Worm (Caenorhabditis elegans) whole organism, early embryonic: ENCODE results near the gene K09E9.4.

ENCODE experiments used
- B0310.2 ChIP-seq: sonication (generic microtip); optimal IDR thresholded peaks from 2 replicates; lab custom pipeline; 2016; ENCODE audit warnings: mild to moderate bottlenecking, missing genetic modification characterization, missing compliant biosample characterization
- F13C5.2 ChIP-seq: sonication (generic microtip); optimal IDR thresholded peaks from 2 replicates; lab custom pipeline; 2017; ENCODE audit warnings: mild to moderate bottlenecking, missing genetic modification characterization, inconsistent platforms, missing compliant biosample characterization
- aly-1 ChIP-seq: sonication (generic microtip); optimal IDR thresholded peaks from 2 replicates; lab custom pipeline; 2016; ENCODE audit warnings: missing genetic modification characterization, missing compliant biosample characterization
- ama-1 ChIP-seq: fragments of 150-350 bp; optimal IDR thresholded peaks from 2 replicates; lab custom pipeline; 2014
- ceh-13 ChIP-seq: fragments of 200-800 bp; sonication (Bioruptor generic); optimal IDR thresholded peaks from 2 replicates; lab custom pipeline; 2018; ENCODE audit warnings: mild to moderate bottlenecking, missing genetic modification characterization, missing compliant biosample characterization
- ceh-36 ChIP-seq: sonication (generic microtip); optimal IDR thresholded peaks from 2 replicates; lab custom pipeline; 2016; ENCODE audit warnings: missing genetic modification characterization, inconsistent platforms, missing compliant biosample characterization
- ets-7 ChIP-seq: sonication (generic microtip); optimal IDR thresholded peaks from 2 replicates; lab custom pipeline; 2016; ENCODE audit warnings: missing genotype, missing genetic modification characterization, missing compliant biosample characterization
- flt-1 ChIP-seq: fragments of 200-800 bp; sonication (Bioruptor generic); IDR thresholded peaks from 2 replicates; pipeline ENCODE4 v1.3.6; 2022; ENCODE audit warnings: missing genetic modification characterization, missing compliant biosample characterization
- hmbx-1 ChIP-seq: sonication (generic microtip); optimal IDR thresholded peaks from 2 replicates; lab custom pipeline; 2016; ENCODE audit warnings: mild to moderate bottlenecking, missing genetic modification characterization, missing compliant biosample characterization
- hmg-4 ChIP-seq: fragments of 200-800 bp; sonication (Bioruptor generic); optimal IDR thresholded peaks from 2 replicates; lab custom pipeline; 2018; ENCODE audit warnings: mild to moderate bottlenecking, missing genetic modification characterization, missing compliant biosample characterization
- hnd-1 ChIP-seq: sonication (generic microtip); optimal IDR thresholded peaks from 2 replicates; lab custom pipeline; 2016; ENCODE audit warnings: missing genetic modification characterization, missing compliant biosample characterization
- pes-1 ChIP-seq: fragments of 200-800 bp; sonication (Bioruptor generic); IDR thresholded peaks from 2 replicates; pipeline ENCODE4 v1.3.6; 2022; ENCODE audit warnings: missing genetic modification reagents, missing genetic modification characterization, missing compliant biosample characterization
- scrt-1 ChIP-seq: fragments of 200-800 bp; sonication (Bioruptor generic); IDR thresholded peaks from 2 replicates; pipeline ENCODE4 v1.3.6; 2022; ENCODE audit warnings: missing genetic modification characterization, missing compliant biosample characterization
- sea-1 ChIP-seq: fragments of 200-800 bp; sonication (Bioruptor generic); conservative IDR thresholded peaks from 2 replicates; pipeline ENCODE4 v1.3.6; 2022; ENCODE audit warnings: missing genetic modification characterization, missing compliant biosample characterization
- tbx-11 ChIP-seq: fragments of 200-800 bp; sonication (Bioruptor generic); IDR thresholded peaks from 2 replicates; pipeline ENCODE4 v1.3.6; 2022; ENCODE audit warnings: missing genetic modification characterization, missing compliant biosample characterization
- tbx-37 ChIP-seq: fragments of 200-800 bp; sonication (Bioruptor generic); conservative IDR thresholded peaks from 2 replicates; pipeline ENCODE4 v1.3.6; 2022; ENCODE audit warnings: missing genetic modification reagents, missing genetic modification characterization, missing compliant biosample characterization
- tra-4 ChIP-seq: sonication (generic microtip); optimal IDR thresholded peaks from 2 replicates; lab custom pipeline; 2017; ENCODE audit warnings: missing genetic modification characterization, missing compliant biosample characterization

Gene K09E9.4

DNA sequence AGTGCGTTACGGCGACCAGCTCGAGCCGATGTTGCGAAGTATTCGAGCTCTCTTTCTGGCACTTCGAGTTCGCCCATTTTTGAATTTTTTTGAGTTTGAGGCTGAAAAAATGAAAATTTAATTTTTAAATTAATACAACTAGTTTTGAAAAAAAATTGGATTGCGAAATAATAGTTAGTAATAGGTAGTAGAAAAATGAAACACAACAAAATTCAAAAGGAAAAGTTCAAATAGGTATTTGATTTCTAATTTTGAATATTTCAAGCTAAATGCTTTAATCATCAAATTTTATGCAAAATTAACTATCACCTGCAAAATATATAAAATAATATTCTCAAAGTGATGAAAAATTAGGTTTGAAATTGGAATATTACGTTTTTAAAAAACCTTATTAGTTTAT lies at the start of gene K09E9.4:
Gene K09E9.4 (minus strand): TSS at position 101 of the 400 bp plus-strand sequence.
- TF ChIP-seq hmbx-1: no peak
- no peak for TF ChIP-seq F13C5.2 (tag; lab: Kevin White, UChicago)

DNA sequence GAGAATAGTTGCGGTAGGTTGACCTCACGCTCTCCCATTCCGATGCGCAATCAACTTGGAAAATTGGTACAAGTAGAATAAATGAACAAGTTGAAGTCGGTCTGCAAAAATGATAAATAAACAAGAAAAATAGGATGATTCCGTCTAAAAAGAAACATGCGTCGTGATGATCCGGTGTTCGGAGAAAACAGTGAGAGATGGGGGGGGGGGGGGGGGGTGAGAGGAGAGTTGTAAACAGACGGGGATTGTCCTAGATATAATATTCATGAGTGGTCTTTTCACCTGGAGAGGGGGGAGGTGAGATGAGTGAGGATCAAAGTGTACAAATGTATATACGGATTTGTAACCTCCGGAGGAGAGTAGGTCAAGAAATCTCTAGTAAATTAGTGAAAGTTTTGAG lies 45.4 kb upstream of the K09E9.4 start, which contains the start of gene F59D12.2:
Gene F59D12.2 (minus strand): TSS at position 101 of the 400 bp plus-strand sequence.
- TF ChIP-seq F13C5.2 (tag; lab: Kevin White, UChicago) (no peak), tbx-11 (GFP tag; lab: Robert Waterston, UW) (no peak), scrt-1 (GFP tag; lab: Robert Waterston, UW) (no peak), sea-1 (GFP tag; lab: Robert Waterston, UW) (no peak), hmbx-1 (no peak), B0310.2 (no peak), ets-7 (tag; lab: Kevin White, UChicago) (no peak), hmg-4 (no peak), ama-1 (lab: Kevin White, UChicago) (no peak), flt-1 (GFP tag; lab: Robert Waterston, UW) (no peak), ceh-36 (tag; lab: Kevin White, UChicago) (no peak), aly-1 (tag; lab: Kevin White, UChicago) (no peak), tbx-37 (GFP tag; lab: Robert Waterston, UW) (no peak), tra-4 (no peak), ceh-13 (GFP tag; lab: Kevin White, UChicago) (no peak), pes-1 (GFP tag; lab: Robert Waterston, UW) (no peak), hnd-1 (tag; lab: Kevin White, UChicago) (no peak)

ce11 chrX:15668695-15669094 lies 38.5 kb upstream of the K09E9.4 start:
- TF ChIP-seq tra-4 (no peak), ama-1 (lab: Kevin White, UChicago) (no peak), hnd-1 (tag; lab: Kevin White, UChicago) (no peak), tbx-11 (GFP tag; lab: Robert Waterston, UW) (no peak), aly-1 (tag; lab: Kevin White, UChicago) (no peak), B0310.2 (no peak)

DNA sequence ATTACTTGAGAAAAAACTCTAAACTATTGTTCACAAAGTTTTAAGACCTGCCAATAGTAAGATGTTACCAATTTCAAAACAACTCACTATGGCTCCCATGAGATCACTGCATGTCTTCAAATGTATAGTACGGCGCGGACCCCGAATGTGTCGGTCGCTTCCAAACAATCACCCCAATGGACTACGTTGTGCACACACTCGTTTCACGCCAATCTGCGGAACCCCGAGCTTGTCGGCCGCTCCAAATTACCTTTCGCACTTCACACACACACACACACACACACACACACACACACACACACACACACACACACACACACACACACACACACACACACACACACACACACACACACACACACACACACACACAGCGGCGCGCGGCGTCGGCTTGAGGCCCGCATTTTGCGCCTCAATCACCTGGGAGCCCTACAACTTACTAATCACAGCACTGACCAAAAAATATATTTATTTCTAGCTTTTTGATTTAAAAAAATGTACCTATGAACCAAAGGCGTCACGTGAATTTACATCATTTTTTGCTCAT lies 37.9 kb upstream of the K09E9.4 start:
- TF ChIP-seq ceh-13 (GFP tag; lab: Kevin White, UChicago): no peak
- no peak for TF ChIP-seq hmbx-1
- no peak for TF ChIP-seq tra-4
- no peak for TF ChIP-seq ceh-36 (tag; lab: Kevin White, UChicago)
- TF ChIP-seq ets-7 (tag; lab: Kevin White, UChicago): no peak
- TF ChIP-seq hmg-4: no peak
- TF ChIP-seq sea-1 (GFP tag; lab: Robert Waterston, UW): no peak
- TF ChIP-seq scrt-1 (GFP tag; lab: Robert Waterston, UW): no peak
- no peak for TF ChIP-seq tbx-37 (GFP tag; lab: Robert Waterston, UW)
- no peak for TF ChIP-seq B0310.2
- no peak for TF ChIP-seq pes-1 (GFP tag; lab: Robert Waterston, UW)
- no peak for TF ChIP-seq tbx-11 (GFP tag; lab: Robert Waterston, UW)
- no peak for TF ChIP-seq flt-1 (GFP tag; lab: Robert Waterston, UW)
- no peak for TF ChIP-seq hnd-1 (tag; lab: Kevin White, UChicago)

- no peak for TF ChIP-seq scrt-1 (GFP tag; lab: Robert Waterston, UW)
- TF ChIP-seq hmg-4: no peak
- no peak for TF ChIP-seq ceh-13 (GFP tag; lab: Kevin White, UChicago)
- TF ChIP-seq tra-4: no peak
- no peak for TF ChIP-seq pes-1 (GFP tag; lab: Robert Waterston, UW)
- TF ChIP-seq B0310.2: no peak
- TF ChIP-seq ets-7 (tag; lab: Kevin White, UChicago): no peak
- no peak for TF ChIP-seq tbx-37 (GFP tag; lab: Robert Waterston, UW)
- TF ChIP-seq flt-1 (GFP tag; lab: Robert Waterston, UW): no peak
- no peak for TF ChIP-seq aly-1 (tag; lab: Kevin White, UChicago)
Measured at ce11 chrX:15666169-15666811, 36.0 kb upstream of the K09E9.4 start, which contains the start of gene pcdr-1. Gene pcdr-1, plus strand, starts transcription at chrX:15666761.

DNA sequence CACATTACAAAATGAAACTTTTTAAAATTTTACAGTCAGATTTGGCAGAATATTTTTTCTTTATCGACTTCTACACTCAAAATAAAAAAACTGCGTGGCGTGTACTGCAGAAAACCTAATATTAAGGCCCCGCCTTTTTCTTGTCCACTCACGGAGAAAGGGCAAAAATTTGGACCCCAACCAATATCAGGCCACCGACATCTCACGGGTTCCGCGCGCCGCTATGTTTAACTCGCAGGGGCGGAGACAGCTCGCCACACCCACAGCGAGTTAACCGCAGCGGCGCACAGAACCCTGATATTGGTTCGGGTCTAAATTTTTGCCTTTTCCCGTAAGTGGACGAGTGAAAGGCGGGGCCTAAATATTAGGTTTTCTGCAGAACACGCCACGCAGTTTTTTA lies 33.5 kb upstream of the K09E9.4 start:
- TF ChIP-seq ets-7 (tag; lab: Kevin White, UChicago) (no peak), pes-1 (GFP tag; lab: Robert Waterston, UW) (no peak), hmbx-1 (no peak), hnd-1 (tag; lab: Kevin White, UChicago) (no peak), ama-1 (lab: Kevin White, UChicago) (no peak), flt-1 (GFP tag; lab: Robert Waterston, UW) (no peak), sea-1 (GFP tag; lab: Robert Waterston, UW) (no peak), hmg-4 (no peak), B0310.2 (no peak), scrt-1 (GFP tag; lab: Robert Waterston, UW) (no peak), aly-1 (tag; lab: Kevin White, UChicago) (no peak), tra-4 (no peak), ceh-13 (GFP tag; lab: Kevin White, UChicago) (no peak), F13C5.2 (tag; lab: Kevin White, UChicago) (no peak), tbx-11 (GFP tag; lab: Robert Waterston, UW) (no peak), ceh-36 (tag; lab: Kevin White, UChicago) (no peak), tbx-37 (GFP tag; lab: Robert Waterston, UW) (no peak)

ce11 chrX:15659561-15659960 lies 29.3 kb upstream of the K09E9.4 start:
- TF ChIP-seq ceh-13 (GFP tag; lab: Kevin White, UChicago) (no peak), ets-7 (tag; lab: Kevin White, UChicago) (no peak), F13C5.2 (tag; lab: Kevin White, UChicago) (no peak), hmbx-1 (no peak), hnd-1 (tag; lab: Kevin White, UChicago) (no peak), pes-1 (GFP tag; lab: Robert Waterston, UW) (no peak), tra-4 (no peak), flt-1 (GFP tag; lab: Robert Waterston, UW) (no peak), aly-1 (tag; lab: Kevin White, UChicago) (no peak), tbx-11 (GFP tag; lab: Robert Waterston, UW) (no peak), B0310.2 (no peak), ceh-36 (tag; lab: Kevin White, UChicago) (no peak), sea-1 (GFP tag; lab: Robert Waterston, UW) (no peak), hmg-4 (no peak), tbx-37 (GFP tag; lab: Robert Waterston, UW) (no peak), ama-1 (lab: Kevin White, UChicago) (no peak), scrt-1 (GFP tag; lab: Robert Waterston, UW) (no peak)
